Fruit fly (Drosophila melanogaster) whole organism, prepupa: ENCODE measurements around the gene Gr28a.

Experiments
- CG8319 ChIP-seq: fragments of 200-800 bp; sonication (Bioruptor generic); optimal IDR thresholded peaks from 3 replicates; lab custom pipeline; 2016; ENCODE audit warnings: missing biosample characterization, missing genetic modification characterization
- Sox102F ChIP-seq: fragments of 200-800 bp; sonication (Bioruptor generic); optimal IDR thresholded peaks from 2 replicates; lab custom pipeline; 2016; ENCODE audit warnings: missing biosample characterization, mild to moderate bottlenecking, missing genetic modification characterization
- achi ChIP-seq: fragments of 200-800 bp; sonication (Bioruptor generic); optimal IDR thresholded peaks from 3 replicates; lab custom pipeline; 2016; ENCODE audit warnings: missing biosample characterization, missing genetic modification characterization
- dsx ChIP-seq: fragments of 200-800 bp; optimal IDR thresholded peaks from 3 replicates; lab custom pipeline; 2019; ENCODE audit warnings: missing biosample characterization, mild to moderate bottlenecking, missing genetic modification characterization, moderate library complexity; ENCODE audit not compliant: poor library complexity, severe bottlenecking
- eg ChIP-seq: fragments of 200-800 bp; sonication (Bioruptor generic); IDR thresholded peaks from 3 replicates; pipeline ENCODE4 v1.3.6; 2022; ENCODE audit warnings: missing biosample characterization, missing genetic modification characterization
- pdm3 ChIP-seq: fragments of 200-800 bp; sonication (Bioruptor generic); optimal IDR thresholded peaks from 3 replicates; lab custom pipeline; 2016; ENCODE audit warnings: missing biosample characterization, missing genetic modification characterization

- TF ChIP-seq CG8319 (GFP tag; lab: Kevin White, UChicago) (no peak), Sox102F (GFP tag; lab: Kevin White, UChicago) (no peak), eg (no peak), dsx (GFP tag; lab: Kevin White, UChicago) (no peak), achi (no peak), pdm3 (no peak)
Measured at dm6 chr2L:7498208-7498607, 44.2 kb upstream of the Gr28a start.
